Worm (Caenorhabditis elegans) whole organism, early embryonic: ENCODE measurements around the gene Y38E10A.8.

Experiments used
- B0310.2 ChIP-seq: sonication (generic microtip); optimal IDR thresholded peaks from 2 replicates; lab custom pipeline; 2016; ENCODE audit warnings: mild to moderate bottlenecking, missing genetic modification characterization, missing compliant biosample characterization
- F13C5.2 ChIP-seq: sonication (generic microtip); optimal IDR thresholded peaks from 2 replicates; lab custom pipeline; 2017; ENCODE audit warnings: mild to moderate bottlenecking, missing genetic modification characterization, inconsistent platforms, missing compliant biosample characterization
- aly-1 ChIP-seq: sonication (generic microtip); optimal IDR thresholded peaks from 2 replicates; lab custom pipeline; 2016; ENCODE audit warnings: missing genetic modification characterization, missing compliant biosample characterization
- ama-1 ChIP-seq: fragments of 150-350 bp; optimal IDR thresholded peaks from 2 replicates; lab custom pipeline; 2014
- ceh-13 ChIP-seq: fragments of 200-800 bp; sonication (Bioruptor generic); optimal IDR thresholded peaks from 2 replicates; lab custom pipeline; 2018; ENCODE audit warnings: mild to moderate bottlenecking, missing genetic modification characterization, missing compliant biosample characterization
- ceh-36 ChIP-seq: sonication (generic microtip); optimal IDR thresholded peaks from 2 replicates; lab custom pipeline; 2016; ENCODE audit warnings: missing genetic modification characterization, inconsistent platforms, missing compliant biosample characterization
- ets-7 ChIP-seq: sonication (generic microtip); optimal IDR thresholded peaks from 2 replicates; lab custom pipeline; 2016; ENCODE audit warnings: missing genotype, missing genetic modification characterization, missing compliant biosample characterization
- flt-1 ChIP-seq: fragments of 200-800 bp; sonication (Bioruptor generic); IDR thresholded peaks from 2 replicates; pipeline ENCODE4 v1.3.6; 2022; ENCODE audit warnings: missing genetic modification characterization, missing compliant biosample characterization
- hmbx-1 ChIP-seq: sonication (generic microtip); optimal IDR thresholded peaks from 2 replicates; lab custom pipeline; 2016; ENCODE audit warnings: mild to moderate bottlenecking, missing genetic modification characterization, missing compliant biosample characterization
- hmg-4 ChIP-seq: fragments of 200-800 bp; sonication (Bioruptor generic); optimal IDR thresholded peaks from 2 replicates; lab custom pipeline; 2018; ENCODE audit warnings: mild to moderate bottlenecking, missing genetic modification characterization, missing compliant biosample characterization
- hnd-1 ChIP-seq: sonication (generic microtip); optimal IDR thresholded peaks from 2 replicates; lab custom pipeline; 2016; ENCODE audit warnings: missing genetic modification characterization, missing compliant biosample characterization
- pes-1 ChIP-seq: fragments of 200-800 bp; sonication (Bioruptor generic); IDR thresholded peaks from 2 replicates; pipeline ENCODE4 v1.3.6; 2022; ENCODE audit warnings: missing genetic modification reagents, missing genetic modification characterization, missing compliant biosample characterization
- scrt-1 ChIP-seq: fragments of 200-800 bp; sonication (Bioruptor generic); IDR thresholded peaks from 2 replicates; pipeline ENCODE4 v1.3.6; 2022; ENCODE audit warnings: missing genetic modification characterization, missing compliant biosample characterization
- sea-1 ChIP-seq: fragments of 200-800 bp; sonication (Bioruptor generic); conservative IDR thresholded peaks from 2 replicates; pipeline ENCODE4 v1.3.6; 2022; ENCODE audit warnings: missing genetic modification characterization, missing compliant biosample characterization
- tbx-11 ChIP-seq: fragments of 200-800 bp; sonication (Bioruptor generic); IDR thresholded peaks from 2 replicates; pipeline ENCODE4 v1.3.6; 2022; ENCODE audit warnings: missing genetic modification characterization, missing compliant biosample characterization
- tbx-37 ChIP-seq: fragments of 200-800 bp; sonication (Bioruptor generic); conservative IDR thresholded peaks from 2 replicates; pipeline ENCODE4 v1.3.6; 2022; ENCODE audit warnings: missing genetic modification reagents, missing genetic modification characterization, missing compliant biosample characterization
- tra-4 ChIP-seq: sonication (generic microtip); optimal IDR thresholded peaks from 2 replicates; lab custom pipeline; 2017; ENCODE audit warnings: missing genetic modification characterization, missing compliant biosample characterization

Y38E10A.8 gene

DNA sequence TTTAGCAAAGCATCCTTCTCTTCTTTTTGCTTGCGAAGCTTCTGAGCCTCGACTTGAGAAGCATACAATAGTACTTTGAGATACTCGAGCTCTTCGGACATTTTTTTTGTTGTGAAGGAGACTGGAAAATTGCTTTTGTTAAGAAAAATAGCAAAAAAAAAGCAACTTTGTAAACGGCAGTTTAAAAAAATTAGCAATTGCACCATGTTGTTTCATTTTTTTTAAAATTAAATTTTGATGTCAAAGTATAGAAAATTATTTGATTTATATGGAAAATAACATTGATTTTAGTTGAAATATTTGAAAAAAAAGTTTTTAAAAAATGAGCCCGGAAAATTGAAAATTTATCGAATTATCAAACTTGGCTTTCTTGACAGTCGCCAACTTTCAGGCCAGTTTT is 32.3 kb upstream of the Y38E10A.8 start, which contains the start of gene Y38E10A.3:
Gene Y38E10A.3 (minus strand): TSS at position 101 of the 400 bp plus-strand sequence.
- no peak for TF ChIP-seq pes-1 (GFP tag; lab: Robert Waterston, UW)
- no peak for TF ChIP-seq ets-7 (tag; lab: Kevin White, UChicago)
- no peak for TF ChIP-seq aly-1 (tag; lab: Kevin White, UChicago)
- no peak for TF ChIP-seq tbx-11
- no peak for TF ChIP-seq tbx-37 (GFP tag; lab: Robert Waterston, UW)
- TF ChIP-seq hmg-4 (GFP tag; lab: Kevin White, UChicago): no peak
- TF ChIP-seq F13C5.2 (tag; lab: Kevin White, UChicago): no peak
- TF ChIP-seq sea-1 (GFP tag; lab: Robert Waterston, UW): no peak
- TF ChIP-seq hnd-1 (tag; lab: Kevin White, UChicago): no peak
- no peak for TF ChIP-seq flt-1
- TF ChIP-seq B0310.2 (tag; lab: Kevin White, UChicago): no peak
- no peak for TF ChIP-seq hmbx-1 (tag; lab: Kevin White, UChicago)
- no peak for TF ChIP-seq ceh-36 (tag; lab: Kevin White, UChicago)
- TF ChIP-seq tra-4 (tag; lab: Kevin White, UChicago): no peak
- no peak for TF ChIP-seq scrt-1 (GFP tag; lab: Robert Waterston, UW)
- no peak for TF ChIP-seq ceh-13 (GFP tag; lab: Kevin White, UChicago)
- no peak for TF ChIP-seq ama-1 (lab: Kevin White, UChicago)

ce11 chrII:12577754-12578153 is 29.2 kb upstream of the Y38E10A.8 start, which contains the start of gene clec-8:
TSS of gene clec-8 (minus strand) at chrII:12578061.
- TF ChIP-seq scrt-1 (GFP tag; lab: Robert Waterston, UW) (no peak), sea-1 (GFP tag; lab: Robert Waterston, UW) (no peak), hnd-1 (tag; lab: Kevin White, UChicago) (no peak), flt-1 (no peak), ceh-13 (GFP tag; lab: Kevin White, UChicago) (no peak), F13C5.2 (tag; lab: Kevin White, UChicago) (no peak), aly-1 (tag; lab: Kevin White, UChicago) (no peak), tra-4 (tag; lab: Kevin White, UChicago) (no peak), hmg-4 (GFP tag; lab: Kevin White, UChicago) (no peak), ceh-36 (tag; lab: Kevin White, UChicago) (no peak), pes-1 (GFP tag; lab: Robert Waterston, UW) (no peak), tbx-11 (no peak), hmbx-1 (tag; lab: Kevin White, UChicago) (no peak), ets-7 (tag; lab: Kevin White, UChicago) (no peak), ama-1 (lab: Kevin White, UChicago) (no peak)

DNA sequence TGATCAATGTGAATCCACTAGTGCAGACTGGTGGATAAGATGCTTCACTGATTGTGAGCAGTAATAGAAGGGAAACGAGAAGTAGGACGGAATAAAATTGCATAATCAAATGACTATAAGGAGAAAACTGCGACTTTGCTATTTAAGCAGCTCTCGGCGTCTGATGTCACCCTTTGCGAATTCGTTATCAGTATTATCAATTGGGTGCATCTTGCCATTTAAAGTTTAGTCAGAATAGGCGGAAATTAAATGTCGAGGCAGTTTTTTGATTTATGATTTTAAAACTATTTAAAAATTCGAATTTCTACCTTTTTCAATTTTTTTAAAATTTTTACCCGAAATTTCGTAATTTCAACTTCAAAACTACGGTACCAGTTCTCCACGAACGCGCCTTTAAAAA is 26.0 kb upstream of the Y38E10A.8 start, which contains the start of gene clec-4:
Gene clec-4 (minus strand): TSS at position 162 of the 400 bp plus-strand sequence.
- no peak for TF ChIP-seq hmbx-1 (tag; lab: Kevin White, UChicago)
- TF ChIP-seq ceh-13 (GFP tag; lab: Kevin White, UChicago): no peak
- TF ChIP-seq tbx-37 (GFP tag; lab: Robert Waterston, UW): no peak
- no peak for TF ChIP-seq ets-7 (tag; lab: Kevin White, UChicago)
- TF ChIP-seq pes-1 (GFP tag; lab: Robert Waterston, UW): no peak
- TF ChIP-seq ceh-36 (tag; lab: Kevin White, UChicago): no peak
- TF ChIP-seq B0310.2 (tag; lab: Kevin White, UChicago): no peak
- no peak for TF ChIP-seq sea-1 (GFP tag; lab: Robert Waterston, UW)
- TF ChIP-seq ama-1 (lab: Kevin White, UChicago): no peak
- no peak for TF ChIP-seq F13C5.2 (tag; lab: Kevin White, UChicago)
- no peak for TF ChIP-seq flt-1
- TF ChIP-seq tra-4 (tag; lab: Kevin White, UChicago): no peak
- no peak for TF ChIP-seq scrt-1 (GFP tag; lab: Robert Waterston, UW)
- no peak for TF ChIP-seq hnd-1 (tag; lab: Kevin White, UChicago)
- no peak for TF ChIP-seq hmg-4 (GFP tag; lab: Kevin White, UChicago)
- no peak for TF ChIP-seq aly-1 (tag; lab: Kevin White, UChicago)
- no peak for TF ChIP-seq tbx-11

ce11 chrII:12603667-12604621 is 3.1 kb upstream of the Y38E10A.8 start, which contains the start of the genes ceh-100 and lips-15:
TSS of gene ceh-100 (minus strand) at chrII:12603680.
TSS of gene lips-15 (plus strand) at chrII:12604386.
- TF ChIP-seq pes-1 (GFP tag; lab: Robert Waterston, UW): no peak

DNA sequence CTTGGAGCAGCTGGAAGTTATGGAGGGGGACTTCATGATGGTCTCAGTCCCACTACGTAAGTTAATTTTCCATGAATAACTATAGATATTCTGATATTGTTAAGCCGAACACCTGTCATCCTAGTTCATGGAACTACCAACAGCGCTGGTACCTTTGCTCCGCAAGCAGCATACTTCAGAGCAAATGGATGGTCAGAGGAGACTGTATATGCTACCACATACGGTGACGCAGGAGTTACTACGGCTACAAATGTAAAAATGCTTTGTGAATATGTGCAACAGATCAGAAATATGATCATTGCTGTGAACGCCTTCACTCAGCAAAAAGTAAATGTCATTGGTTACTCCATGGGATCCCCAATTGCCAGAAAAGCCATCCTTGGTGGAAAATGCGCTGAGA is 892 bp upstream of the Y38E10A.8 start:
- TF ChIP-seq sea-1 (GFP tag; lab: Robert Waterston, UW) (no peak), ceh-13 (GFP tag; lab: Kevin White, UChicago) (no peak), pes-1 (GFP tag; lab: Robert Waterston, UW) (no peak), ama-1 (lab: Kevin White, UChicago) (no peak), tbx-37 (GFP tag; lab: Robert Waterston, UW) (no peak), hmbx-1 (tag; lab: Kevin White, UChicago) (no peak), tbx-11 (no peak; the same call in 1 of the 2 replicates), aly-1 (tag; lab: Kevin White, UChicago) (no peak), B0310.2 (tag; lab: Kevin White, UChicago) (no peak), hmg-4 (GFP tag; lab: Kevin White, UChicago) (no peak), ets-7 (tag; lab: Kevin White, UChicago) (no peak), F13C5.2 (tag; lab: Kevin White, UChicago) (no peak), hnd-1 (tag; lab: Kevin White, UChicago) (no peak)

ce11 chrII:12608653-12609052 is 1.7 kb downstream of the Y38E10A.8 start, which contains the start of gene Y38E10A.9:
TSS of gene Y38E10A.9 (plus strand) at chrII:12608953.
- no peak for TF ChIP-seq hnd-1 (tag; lab: Kevin White, UChicago)
- TF ChIP-seq ceh-13 (GFP tag; lab: Kevin White, UChicago): no peak
- no peak for TF ChIP-seq ama-1 (lab: Kevin White, UChicago)
- no peak for TF ChIP-seq B0310.2 (tag; lab: Kevin White, UChicago)
- no peak for TF ChIP-seq flt-1
- no peak for TF ChIP-seq ceh-36 (tag; lab: Kevin White, UChicago)
- no peak for TF ChIP-seq tbx-11
- TF ChIP-seq hmbx-1 (tag; lab: Kevin White, UChicago): no peak
